Fruit fly (Drosophila melanogaster) whole organism, wandering third instar larva: ENCODE results near the gene Arf1.
A peak's percentile ranks its signal among the peaks of the same experiment; 100 is the strongest.

Experiments used
- Abd-B ChIP-seq: fragments of >200 bp; optimal IDR thresholded peaks from 2 replicates; lab custom pipeline; 2017; ENCODE audit warnings: missing biosample characterization, missing genetic modification characterization
- CG9705 ChIP-seq: fragments of 200-800 bp; sonication (Bioruptor generic); optimal IDR thresholded peaks from 2 replicates; lab custom pipeline; 2018; ENCODE audit warnings: missing biosample characterization, mild to moderate bottlenecking, missing genetic modification characterization
- CrebA ChIP-seq: fragments of 200-800 bp; sonication (Bioruptor generic); optimal IDR thresholded peaks from 2 replicates; lab custom pipeline; 2016; ENCODE audit warnings: missing biosample characterization, mild to moderate bottlenecking, missing genetic modification characterization, borderline replicate concordance
- Dfd ChIP-seq: fragments of >200 bp; optimal IDR thresholded peaks from 2 replicates; lab custom pipeline; 2017; ENCODE audit warnings: missing biosample characterization, missing genetic modification characterization
- Dif ChIP-seq: fragments of 200-275, 200-300 bp; sonication (Bioruptor generic); optimal IDR thresholded peaks from 2 replicates; lab custom pipeline; 2018; ENCODE audit warnings: missing biosample characterization, missing genetic modification characterization; ENCODE audit not compliant: partially characterized antibody
- HLH106 ChIP-seq: fragments of 200-800 bp; optimal IDR thresholded peaks from 3 replicates; lab custom pipeline; 2019; ENCODE audit warnings: missing biosample characterization, mild to moderate bottlenecking, missing genetic modification characterization, moderate library complexity
- Hnf4 ChIP-seq: fragments of 200-800 bp; sonication (Bioruptor generic); optimal IDR thresholded peaks from 2 replicates; lab custom pipeline; 2016; ENCODE audit warnings: missing biosample characterization, mild to moderate bottlenecking, missing genetic modification characterization
- Hr78 ChIP-seq: fragments of >200 bp; optimal IDR thresholded peaks from 2 replicates; lab custom pipeline; 2017; ENCODE audit warnings: missing biosample characterization, missing genetic modification characterization
- Hr83 ChIP-seq: fragments of 200-300 bp; sonication (Bioruptor generic); optimal IDR thresholded peaks from 2 replicates; lab custom pipeline; 2016; ENCODE audit warnings: missing biosample characterization, mild to moderate bottlenecking, missing genetic modification characterization, moderate library complexity; ENCODE audit not compliant: poor library complexity, severe bottlenecking
- Jra ChIP-seq: sonication (Bioruptor generic); optimal IDR thresholded peaks from 2 replicates; lab custom pipeline; 2016; ENCODE audit warnings: missing biosample characterization, missing genetic modification characterization
- Mio ChIP-seq: sonication (Bioruptor generic); optimal IDR thresholded peaks from 2 replicates; lab custom pipeline; 2016; ENCODE audit warnings: missing biosample characterization, missing genetic modification characterization
- Myc ChIP-seq: fragments of >200 bp; optimal IDR thresholded peaks from 2 replicates; lab custom pipeline; 2017
- N ChIP-seq: fragments of >200 bp; optimal IDR thresholded peaks from 2 replicates; lab custom pipeline; 2018; ENCODE audit warnings: missing biosample characterization, missing external identifiers, missing genetic modification characterization
- OdsH ChIP-seq: fragments of 200-800 bp; sonication (Bioruptor generic); optimal IDR thresholded peaks from 2 replicates; lab custom pipeline; 2016; ENCODE audit warnings: missing biosample characterization, mild to moderate bottlenecking, missing genetic modification characterization
- Rel ChIP-seq, 2 experiments: fragments of 200-800 bp; sonication (Bioruptor generic) in 1 of 2; optimal IDR thresholded peaks; 2 replicates in 1 of 2; 3 replicates in 1 of 2; lab custom pipeline; 2016 to 2019; ENCODE audit warnings: mild to moderate bottlenecking in 2 of 2, missing biosample characterization in 2 of 2, missing genetic modification characterization in 2 of 2, moderate library complexity in 1 of 2
- Sp1 ChIP-seq: fragments of 200-800 bp; sonication (Bioruptor generic); optimal IDR thresholded peaks from 3 replicates; lab custom pipeline; 2019; ENCODE audit warnings: missing biosample characterization, mild to moderate bottlenecking, missing genetic modification characterization, moderate library complexity
- Vsx2 ChIP-seq: fragments of 200-300, 225-300 bp; sonication (Bioruptor generic); optimal IDR thresholded peaks from 2 replicates; lab custom pipeline; 2018; ENCODE audit warnings: missing biosample characterization, missing genetic modification characterization; ENCODE audit not compliant: partially characterized antibody
- br ChIP-seq: fragments of 200-800 bp; sonication (Bioruptor generic); optimal IDR thresholded peaks from 2 replicates; lab custom pipeline; 2016; ENCODE audit warnings: missing biosample characterization, missing genetic modification characterization
- brk ChIP-seq: fragments of 200-800 bp; sonication (Bioruptor generic); optimal IDR thresholded peaks from 2 replicates; lab custom pipeline; 2016; ENCODE audit warnings: missing biosample characterization, mild to moderate bottlenecking, missing genetic modification characterization
- dl ChIP-seq, 2 experiments: fragments of 175-275, 200-275 bp in 1 of 2; fragments of 200-275 bp in 1 of 2; sonication (Bioruptor generic); optimal IDR thresholded peaks; lab custom pipeline; 2018; ENCODE audit warnings: mild to moderate bottlenecking in 2 of 2, missing biosample characterization in 2 of 2, missing genetic modification characterization in 2 of 2, moderate library complexity in 2 of 2; ENCODE audit not compliant: partially characterized antibody in 2 of 2, insufficient read depth in 1 of 2
- dmrt93B ChIP-seq: fragments of 200-800 bp; sonication (Bioruptor generic); optimal IDR thresholded peaks from 2 replicates; lab custom pipeline; 2018; ENCODE audit warnings: missing biosample characterization, mild to moderate bottlenecking, missing genetic modification characterization
- dsf ChIP-seq: sonication (Bioruptor generic); optimal IDR thresholded peaks from 2 replicates; lab custom pipeline; 2016; ENCODE audit warnings: missing biosample characterization, missing genetic modification characterization, borderline replicate concordance
- ey ChIP-seq: fragments of 200-800 bp; sonication (Bioruptor generic); optimal IDR thresholded peaks from 2 replicates; lab custom pipeline; 2016; ENCODE audit warnings: missing biosample characterization, missing genetic modification characterization
- foxo ChIP-seq, 2 experiments: fragments of 200-800 bp; sonication (Bioruptor generic); optimal IDR thresholded peaks; 2 replicates in 1 of 2; 3 replicates in 1 of 2; lab custom pipeline; 2016 to 2017; ENCODE audit warnings: missing biosample characterization in 2 of 2, missing genetic modification characterization in 2 of 2
- fru ChIP-seq: fragments of 200-800 bp; sonication (Bioruptor generic); optimal IDR thresholded peaks from 3 replicates; lab custom pipeline; 2016; ENCODE audit warnings: missing biosample characterization, mild to moderate bottlenecking, missing genetic modification characterization
- h ChIP-seq: fragments of 200-800 bp; sonication (Bioruptor generic); optimal IDR thresholded peaks from 3 replicates; lab custom pipeline; 2016; ENCODE audit warnings: missing biosample characterization, mild to moderate bottlenecking, missing genetic modification characterization
- jim ChIP-seq: fragments of 175-275, 200-325 bp; sonication (Bioruptor generic); optimal IDR thresholded peaks from 2 replicates; lab custom pipeline; 2016; ENCODE audit warnings: missing biosample characterization, mild to moderate bottlenecking, missing genetic modification characterization
- lola ChIP-seq: fragments of >200 bp; optimal IDR thresholded peaks from 2 replicates; lab custom pipeline; 2017; ENCODE audit warnings: missing biosample characterization, missing genetic modification characterization
- pan ChIP-seq: fragments of >200 bp; optimal IDR thresholded peaks from 2 replicates; lab custom pipeline; 2017
- psq ChIP-seq: fragments of 200-800 bp; sonication (Bioruptor generic); optimal IDR thresholded peaks from 3 replicates; lab custom pipeline; 2017; ENCODE audit warnings: missing biosample characterization, mild to moderate bottlenecking, missing genetic modification characterization, moderate library complexity
- rgr ChIP-seq: fragments of 200-800 bp; sonication (Bioruptor generic); optimal IDR thresholded peaks from 3 replicates; lab custom pipeline; 2016; ENCODE audit warnings: missing biosample characterization, mild to moderate bottlenecking, missing genetic modification characterization
- sage ChIP-seq: fragments of 200-800 bp; sonication (Bioruptor generic); optimal IDR thresholded peaks from 2 replicates; lab custom pipeline; 2016; ENCODE audit warnings: missing biosample characterization, mild to moderate bottlenecking, missing genetic modification characterization
- sv ChIP-seq: fragments of 200-800 bp; sonication (Bioruptor generic); optimal IDR thresholded peaks from 3 replicates; lab custom pipeline; 2016; ENCODE audit warnings: missing biosample characterization, missing genetic modification characterization
- tai ChIP-seq: sonication (Bioruptor generic); optimal IDR thresholded peaks from 2 replicates; lab custom pipeline; 2016; ENCODE audit warnings: missing biosample characterization, missing genetic modification characterization
- usp ChIP-seq: fragments of >200 bp; optimal IDR thresholded peaks from 2 replicates; lab custom pipeline; 2017; ENCODE audit warnings: missing biosample characterization, missing genetic modification characterization

Gene Arf1

dm6 chr3L:22864254-22865060, 7.6 kb downstream of the Arf1 start, which contains the start of gene CG33170:
CG33170 (plus strand) TSS chr3L:22864600.
- TF ChIP-seq Rel (GFP tag; optimal IDR thresholded peaks at IDR 0.05; lab: Kevin White, UChicago) = no peak
- peak; percentile 15 for TF ChIP-seq Rel (tag; optimal IDR thresholded peaks at IDR 0.05; lab: Kevin White, UChicago)
- TF ChIP-seq Jra (GFP tag; lab: Kevin White, UChicago) = peak; percentile 62
- TF ChIP-seq br = peak; percentile 2
- no peak for TF ChIP-seq Hr78

- TF ChIP-seq foxo (GFP tag; optimal IDR thresholded peaks at IDR 0.05; lab: Kevin White, UChicago) = peak in 1 of 2 experiments; percentile 81
- peak; percentile 82 for TF ChIP-seq Hnf4 (GFP tag; lab: Kevin White, UChicago)
- no peak for TF ChIP-seq Abd-B (GFP tag; lab: Kevin White, UChicago)
- TF ChIP-seq lola (GFP tag; lab: Kevin White, UChicago) = no peak
- TF ChIP-seq HLH106 (tag; lab: Kevin White, UChicago) = peak; percentile 79
- peak; percentile 84 for TF ChIP-seq CG9705 (GFP tag; lab: Kevin White, UChicago)
- TF ChIP-seq N (GFP tag; lab: Kevin White, UChicago) = no peak
- peak; percentile 82 for TF ChIP-seq Hr83 (GFP tag; lab: Kevin White, UChicago)
- TF ChIP-seq CrebA = peak; percentile 81
- TF ChIP-seq fru (GFP tag; lab: Kevin White, UChicago) = peak; percentile 81
- TF ChIP-seq psq (GFP tag; lab: Kevin White, UChicago) = peak; percentile 67
- peak; percentile 46 for TF ChIP-seq jim
- no peak for TF ChIP-seq Vsx2
- peak; percentile 78 for TF ChIP-seq sv
- TF ChIP-seq ey (GFP tag; lab: Kevin White, UChicago) = peak; percentile 70
- peak; percentile 79 for TF ChIP-seq rgr (GFP tag; lab: Kevin White, UChicago)
- peak; percentile 80 for TF ChIP-seq br
- TF ChIP-seq Jra (GFP tag; lab: Kevin White, UChicago) = peak; percentile 89
- peak; percentile 81 for TF ChIP-seq h
- peak; percentile 62 for TF ChIP-seq Sp1
- no peak for TF ChIP-seq brk (GFP tag; lab: Kevin White, UChicago)
- peak; percentile 42 for TF ChIP-seq OdsH
- peak; percentile 82 for TF ChIP-seq dmrt93B (GFP tag; lab: Kevin White, UChicago)
- TF ChIP-seq Rel (GFP tag; optimal IDR thresholded peaks at IDR 0.05; lab: Kevin White, UChicago) = no peak
- TF ChIP-seq Rel (tag; optimal IDR thresholded peaks at IDR 0.05; lab: Kevin White, UChicago) = peak; percentile 65
- peak; percentile 100 for TF ChIP-seq Dif
- TF ChIP-seq dl (GFP tag; optimal IDR thresholded peaks at IDR 0.05; lab: Kevin White, UChicago; ENCODE audit: insufficient read depth in 1 of 2, partially characterized antibody in 2 of 2) = peak; percentile 89 to 93
- TF ChIP-seq tai (GFP tag; lab: Kevin White, UChicago) = no peak
Observed at dm6 chr3L:22863367-22864078, 8.5 kb downstream of the Arf1 start, which contains the start of gene CG33169. CG33169 (plus strand) TSS chr3L:22863864.

- TF ChIP-seq Mio (no peak), h (no peak), Myc (no peak), Hnf4 (GFP tag; lab: Kevin White, UChicago) (no peak), Dfd (GFP tag; lab: Kevin White, UChicago) (no peak), tai (GFP tag; lab: Kevin White, UChicago) (no peak), brk (GFP tag; lab: Kevin White, UChicago) (no peak), pan (lab: Kevin White, UChicago) (no peak), dl (GFP tag; optimal IDR thresholded peaks at IDR 0.05; lab: Kevin White, UChicago; ENCODE audit: insufficient read depth in 1 of 2, partially characterized antibody in 2 of 2) (no peak), dmrt93B (GFP tag; lab: Kevin White, UChicago) (no peak), HLH106 (tag; lab: Kevin White, UChicago) (no peak), Abd-B (GFP tag; lab: Kevin White, UChicago) (no peak), dsf (GFP tag; lab: Kevin White, UChicago) (no peak), Sp1 (no peak), lola (GFP tag; lab: Kevin White, UChicago) (no peak), usp (GFP tag; lab: Kevin White, UChicago) (no peak), Rel (GFP tag; optimal IDR thresholded peaks at IDR 0.05; lab: Kevin White, UChicago) (no peak), Rel (tag; optimal IDR thresholded peaks at IDR 0.05; lab: Kevin White, UChicago) (no peak), sage (no peak), N (GFP tag; lab: Kevin White, UChicago) (no peak), psq (GFP tag; lab: Kevin White, UChicago) (no peak)
Observed at dm6 chr3L:22860487-22860886, 11.5 kb downstream of the Arf1 start, which contains the start of gene CG13239. CG13239 (plus strand) TSS chr3L:22860787.
